Worm (Caenorhabditis elegans) whole organism, L2 larva: ENCODE data around the gene srsx-15.

Experiments used
- C34F6.9 ChIP-seq: fragments of 150-350 bp; optimal IDR thresholded peaks from 2 replicates; lab custom pipeline; 2014; ENCODE audit warnings: missing biosample characterization, missing genetic modification characterization
- F13H6.1 ChIP-seq: sonication (generic microtip); optimal IDR thresholded peaks from 2 replicates; lab custom pipeline; 2016; ENCODE audit warnings: missing genetic modification characterization, missing compliant biosample characterization
- Y55F3AM.14 ChIP-seq: fragments of 200-800 bp; sonication (Bioruptor generic); optimal IDR thresholded peaks from 2 replicates; lab custom pipeline; 2018; ENCODE audit warnings: mild to moderate bottlenecking, missing genetic modification characterization, missing compliant biosample characterization
- ZK546.5 ChIP-seq: sonication (generic microtip); optimal IDR thresholded peaks from 2 replicates; lab custom pipeline; 2017; ENCODE audit warnings: missing biosample characterization, missing genetic modification characterization
- alr-1 ChIP-seq: fragments of 150-350 bp; optimal IDR thresholded peaks from 2 replicates; lab custom pipeline; 2014; ENCODE audit warnings: missing biosample characterization, missing genetic modification characterization
- ama-1 ChIP-seq: fragments of 150-350 bp; optimal IDR thresholded peaks from 2 replicates; lab custom pipeline; 2018; ENCODE audit warnings: inconsistent platforms
- blmp-1 ChIP-seq: sonication (generic microtip); optimal IDR thresholded peaks from 2 replicates; lab custom pipeline; 2017; ENCODE audit warnings: missing genetic modification characterization, mild to moderate bottlenecking, missing compliant biosample characterization, antibody characterized with exemption, moderate library complexity; ENCODE audit not compliant: insufficient read depth
- ceh-16 ChIP-seq: fragments of 150-350 bp; optimal IDR thresholded peaks from 2 replicates; lab custom pipeline; 2014; ENCODE audit warnings: missing biosample characterization, missing genetic modification characterization
- ceh-82 ChIP-seq: fragments of 150-350 bp; optimal IDR thresholded peaks from 2 replicates; lab custom pipeline; 2014; ENCODE audit warnings: missing biosample characterization, missing genetic modification characterization
- crh-2 ChIP-seq: sonication (generic microtip); optimal IDR thresholded peaks from 2 replicates; lab custom pipeline; 2017; ENCODE audit warnings: missing biosample characterization, missing genetic modification characterization
- dmd-4 ChIP-seq: sonication (generic microtip); optimal IDR thresholded peaks from 2 replicates; lab custom pipeline; 2017; ENCODE audit warnings: missing biosample characterization, missing genetic modification characterization
- egl-27 ChIP-seq: sonication (generic microtip); optimal IDR thresholded peaks from 3 replicates; lab custom pipeline; 2017; ENCODE audit warnings: missing biosample characterization, missing genetic modification reagents, missing genetic modification characterization
- fos-1 ChIP-seq: fragments of 150-350 bp; optimal IDR thresholded peaks from 2 replicates; lab custom pipeline; 2014; ENCODE audit warnings: missing biosample characterization, missing genetic modification characterization
- gmeb-1 ChIP-seq: fragments of 150-350 bp; optimal IDR thresholded peaks from 2 replicates; lab custom pipeline; 2014; ENCODE audit warnings: missing biosample characterization, missing genetic modification characterization
- lin-11 ChIP-seq: fragments of 150-350 bp; sonication (generic microtip); optimal IDR thresholded peaks from 2 replicates; lab custom pipeline; 2014; ENCODE audit warnings: missing biosample characterization, missing genetic modification characterization, inconsistent platforms, mixed read lengths
- lin-13 ChIP-seq: fragments of 150-350 bp; optimal IDR thresholded peaks from 2 replicates; lab custom pipeline; 2014; ENCODE audit warnings: missing biosample characterization, missing genetic modification reagents, missing genetic modification characterization
- lsy-2 ChIP-seq, 2 experiments: fragments of 150-350 bp in 1 of 2; sonication (generic microtip) in 1 of 2; optimal IDR thresholded peaks; 2 replicates each; lab custom pipeline; 2014 to 2017; ENCODE audit warnings: missing biosample characterization in 2 of 2, missing genetic modification characterization in 2 of 2
- mbf-1 ChIP-seq: sonication (generic microtip); optimal IDR thresholded peaks from 2 replicates; lab custom pipeline; 2017; ENCODE audit warnings: missing biosample characterization, missing genetic modification characterization
- nhr-10 ChIP-seq: sonication (generic microtip); optimal IDR thresholded peaks from 2 replicates; lab custom pipeline; 2017; ENCODE audit warnings: missing biosample characterization, missing genetic modification characterization
- nhr-11 ChIP-seq: fragments of 150-350 bp; optimal IDR thresholded peaks from 2 replicates; lab custom pipeline; 2014; ENCODE audit warnings: missing biosample characterization, missing genetic modification characterization
- nhr-12 ChIP-seq: fragments of 150-350 bp; optimal IDR thresholded peaks from 2 replicates; lab custom pipeline; 2014; ENCODE audit warnings: missing biosample characterization, missing genetic modification characterization
- nhr-129 ChIP-seq: fragments of 150-350 bp; optimal IDR thresholded peaks from 2 replicates; lab custom pipeline; 2014; ENCODE audit warnings: missing biosample characterization, missing genetic modification characterization
- nhr-21 ChIP-seq: fragments of 150-350 bp; optimal IDR thresholded peaks from 2 replicates; lab custom pipeline; 2014; ENCODE audit warnings: missing biosample characterization, missing genetic modification characterization
- nhr-23 ChIP-seq: fragments of 150-350 bp; optimal IDR thresholded peaks from 2 replicates; lab custom pipeline; 2014; ENCODE audit warnings: missing biosample characterization, missing genetic modification reagents, missing genetic modification characterization
- nhr-25 ChIP-seq: fragments of 150-350 bp; sonication (generic microtip); optimal IDR thresholded peaks from 3 replicates; lab custom pipeline; 2014; ENCODE audit warnings: missing biosample characterization, missing genetic modification characterization
- nhr-6 ChIP-seq: fragments of 150-350 bp; optimal IDR thresholded peaks from 2 replicates; lab custom pipeline; 2014; ENCODE audit warnings: missing biosample characterization, missing genetic modification characterization
- nhr-77 ChIP-seq: fragments of 150-350 bp; optimal IDR thresholded peaks from 2 replicates; lab custom pipeline; 2014; ENCODE audit warnings: missing biosample characterization, missing genetic modification characterization
- sem-4 ChIP-seq: fragments of 150-350 bp; optimal IDR thresholded peaks from 2 replicates; lab custom pipeline; 2014; ENCODE audit warnings: missing biosample characterization, missing genetic modification reagents, missing genetic modification characterization
- skn-1 ChIP-seq: sonication (generic microtip); optimal IDR thresholded peaks from 2 replicates; lab custom pipeline; 2017; ENCODE audit warnings: missing biosample characterization, missing genetic modification characterization
- sma-3 ChIP-seq: sonication (generic microtip); optimal IDR thresholded peaks from 2 replicates; lab custom pipeline; 2016; ENCODE audit warnings: missing genetic modification reagents, missing genetic modification characterization, missing compliant biosample characterization
- sma-9 ChIP-seq, 2 experiments: fragments of 150-350 bp in 1 of 2; sonication (generic microtip) in 1 of 2; optimal IDR thresholded peaks; 2 replicates each; lab custom pipeline; 2014 to 2016; ENCODE audit warnings: missing genetic modification characterization in 2 of 2, mild to moderate bottlenecking in 1 of 2, missing biosample characterization in 1 of 2, missing compliant biosample characterization in 1 of 2, missing genetic modification reagents in 1 of 2, moderate library complexity in 1 of 2
- snpc-4 ChIP-seq: fragments of 150-350 bp; optimal IDR thresholded peaks from 2 replicates; lab custom pipeline; 2014; ENCODE audit warnings: missing biosample characterization, missing genetic modification characterization
- unc-62 ChIP-seq: fragments of 150-350 bp; optimal IDR thresholded peaks from 2 replicates; lab custom pipeline; 2014; ENCODE audit warnings: missing biosample characterization, missing genetic modification reagents, missing genetic modification characterization
- ztf-1 ChIP-seq: fragments of 200-800 bp; sonication (Bioruptor generic); conservative IDR thresholded peaks from 2 replicates; pipeline ENCODE4 v1.3.6; 2022; ENCODE audit warnings: missing genetic modification characterization, missing compliant biosample characterization
- ztf-11 ChIP-seq: sonication (generic microtip); optimal IDR thresholded peaks from 2 replicates; lab custom pipeline; 2017; ENCODE audit warnings: missing biosample characterization, missing genetic modification characterization
- ztf-4 ChIP-seq: fragments of 150-350 bp; optimal IDR thresholded peaks from 2 replicates; lab custom pipeline; 2014; ENCODE audit warnings: missing biosample characterization, missing genetic modification characterization

The srsx-15 gene

ce11 chrIV:5657126-5657666 is 33.6 kb upstream of the srsx-15 start (continued):
- TF ChIP-seq nhr-21 (tag; lab: Kevin White, UChicago) (peak; percentile 94), F13H6.1 (tag; lab: Kevin White, UChicago) (peak; percentile 93), ztf-4 (peak; percentile 17), nhr-25 (peak; percentile 89), sma-9 (GFP tag; optimal IDR thresholded peaks at IDR 0.05; lab: Kevin White, UChicago) (peak; percentile 92), sma-9 (tag; optimal IDR thresholded peaks at IDR 0.05; lab: Kevin White, UChicago) (peak; percentile 70), blmp-1 (peak; percentile 59), nhr-10 (tag; lab: Kevin White, UChicago) (no peak), nhr-23 (tag; lab: Kevin White, UChicago) (no peak), Y55F3AM.14 (GFP tag; lab: Kevin White, UChicago) (peak; percentile 35), ZK546.5 (no peak), unc-62 (GFP tag; lab: Kevin White, UChicago) (no peak), ztf-1 (no peak), ceh-82 (tag; lab: Kevin White, UChicago) (peak; percentile 20), sem-4 (tag; lab: Kevin White, UChicago) (peak; percentile 78), nhr-12 (tag; lab: Kevin White, UChicago) (no peak), mbf-1 (tag; lab: Kevin White, UChicago) (no peak), ceh-16 (tag; lab: Kevin White, UChicago) (no peak), lsy-2 (tag; optimal IDR thresholded peaks at IDR 0.05; lab: Kevin White, UChicago) (peak; percentile 30 to 74), ama-1 (lab: Kevin White, UChicago) (no peak)

- TF ChIP-seq nhr-77 (tag; lab: Kevin White, UChicago): no peak
- no peak for TF ChIP-seq dmd-4 (tag; lab: Kevin White, UChicago)
- TF ChIP-seq nhr-25: peak; percentile 91
- TF ChIP-seq lsy-2 (tag; optimal IDR thresholded peaks at IDR 0.05; lab: Kevin White, UChicago): peak in 1 of 2 experiments; percentile 73
- no peak for TF ChIP-seq ZK546.5
- peak; percentile 56 for TF ChIP-seq F13H6.1 (tag; lab: Kevin White, UChicago)
- peak; percentile 69 for TF ChIP-seq sma-3
- TF ChIP-seq nhr-6 (tag; lab: Kevin White, UChicago): peak; percentile 77
- peak; percentile 61 for TF ChIP-seq fos-1 (tag; lab: Kevin White, UChicago)
- peak; percentile 73 for TF ChIP-seq C34F6.9
- peak; percentile 82 for TF ChIP-seq nhr-129
- peak; percentile 72 for TF ChIP-seq nhr-21 (tag; lab: Kevin White, UChicago)
- TF ChIP-seq blmp-1: peak; percentile 53
- TF ChIP-seq crh-2 (tag; lab: Kevin White, UChicago): peak; percentile 77
- peak; percentile 45 for TF ChIP-seq egl-27
- TF ChIP-seq sma-9 (GFP tag; optimal IDR thresholded peaks at IDR 0.05; lab: Kevin White, UChicago): peak; percentile 91
- no peak for TF ChIP-seq sma-9 (tag; optimal IDR thresholded peaks at IDR 0.05; lab: Kevin White, UChicago)
- TF ChIP-seq skn-1 (tag; lab: Kevin White, UChicago): peak; percentile 92
- TF ChIP-seq nhr-11: no peak
- no peak for TF ChIP-seq snpc-4
- TF ChIP-seq ztf-4: peak; percentile 85
- peak; percentile 80 for TF ChIP-seq gmeb-1 (tag; lab: Kevin White, UChicago)
- no peak for TF ChIP-seq lin-11 (tag; lab: Kevin White, UChicago)
- peak; percentile 62 for TF ChIP-seq lin-13
- peak; percentile 41 for TF ChIP-seq sem-4 (tag; lab: Kevin White, UChicago)
Observed at ce11 chrIV:5655966-5656389, 32.4 kb upstream of the srsx-15 start.

ce11 chrIV:5654693-5655092 is 31.1 kb upstream of the srsx-15 start:
- TF ChIP-seq snpc-4 (no peak), ceh-82 (tag; lab: Kevin White, UChicago) (no peak), lsy-2 (tag; optimal IDR thresholded peaks at IDR 0.05; lab: Kevin White, UChicago) (no peak), crh-2 (tag; lab: Kevin White, UChicago) (no peak), nhr-11 (no peak), sma-9 (GFP tag; optimal IDR thresholded peaks at IDR 0.05; lab: Kevin White, UChicago) (no peak), sma-9 (tag; optimal IDR thresholded peaks at IDR 0.05; lab: Kevin White, UChicago) (no peak)

- TF ChIP-seq sma-9 (GFP tag; optimal IDR thresholded peaks at IDR 0.05; lab: Kevin White, UChicago): peak; percentile 33
- no peak for TF ChIP-seq sma-9 (tag; optimal IDR thresholded peaks at IDR 0.05; lab: Kevin White, UChicago)
- TF ChIP-seq ama-1 (lab: Kevin White, UChicago): no peak
- peak; percentile 26 for TF ChIP-seq sma-3
- no peak for TF ChIP-seq alr-1 (tag; lab: Kevin White, UChicago)
- TF ChIP-seq fos-1 (tag; lab: Kevin White, UChicago): peak; percentile 68
- TF ChIP-seq F13H6.1 (tag; lab: Kevin White, UChicago): peak; percentile 3
- no peak for TF ChIP-seq nhr-25
- TF ChIP-seq skn-1 (tag; lab: Kevin White, UChicago): peak; percentile 88
- no peak for TF ChIP-seq ztf-11 (tag; lab: Kevin White, UChicago)
- no peak for TF ChIP-seq nhr-6 (tag; lab: Kevin White, UChicago)
Observed at ce11 chrIV:5654203-5654602, 30.6 kb upstream of the srsx-15 start.
